Worm (Caenorhabditis elegans) whole organism, L1 larva: ENCODE data around the gene fbxa-81.

Experiments
- C04F5.9 ChIP-seq: sonication (generic microtip); optimal IDR thresholded peaks from 2 replicates; lab custom pipeline; 2016; ENCODE audit warnings: missing genetic modification characterization, missing compliant biosample characterization
- C16A3.4 ChIP-seq: fragments of 150-350 bp; optimal IDR thresholded peaks from 2 replicates; lab custom pipeline; 2014; ENCODE audit warnings: missing biosample characterization, missing genetic modification characterization
- F16B12.6 ChIP-seq: fragments of 150-350 bp; optimal IDR thresholded peaks from 2 replicates; lab custom pipeline; 2014; ENCODE audit warnings: missing biosample characterization, missing genetic modification characterization
- Y116A8C.19 ChIP-seq: sonication (generic microtip); optimal IDR thresholded peaks from 2 replicates; lab custom pipeline; 2016; ENCODE audit warnings: missing compliant biosample characterization, missing genetic modification characterization, borderline replicate concordance
- aha-1 ChIP-seq: fragments of 150-350 bp; optimal IDR thresholded peaks from 2 replicates; lab custom pipeline; 2014; ENCODE audit warnings: missing biosample characterization, missing genetic modification characterization
- alr-1 ChIP-seq: fragments of 200-800 bp; sonication (Bioruptor generic); optimal IDR thresholded peaks from 2 replicates; lab custom pipeline; 2018; ENCODE audit warnings: borderline replicate concordance, mild to moderate bottlenecking, missing genetic modification characterization, missing compliant biosample characterization
- aly-2 ChIP-seq: fragments of 150-350 bp; optimal IDR thresholded peaks from 2 replicates; lab custom pipeline; 2014; ENCODE audit warnings: missing biosample characterization, missing genetic modification characterization
- ama-1 ChIP-seq: fragments of 150-350 bp; optimal IDR thresholded peaks from 2 replicates; lab custom pipeline; 2014
- blmp-1 ChIP-seq: fragments of 150-350 bp; optimal IDR thresholded peaks from 2 replicates; lab custom pipeline; 2014; ENCODE audit warnings: missing biosample characterization, missing genetic modification characterization
- ceh-82 ChIP-seq, 3 experiments: fragments of 150-350 bp in 1 of 3; sonication (generic microtip) in 2 of 3; optimal IDR thresholded peaks; 2 replicates each; lab custom pipeline; 2014 to 2017; ENCODE audit warnings: missing biosample characterization in 3 of 3, missing genetic modification characterization in 3 of 3
- ceh-88 ChIP-seq: fragments of 200-800 bp; sonication (Bioruptor generic); IDR thresholded peaks from 2 replicates; pipeline ENCODE4 v1.3.6; 2022; ENCODE audit warnings: missing genetic modification characterization, missing compliant biosample characterization
- ces-1 ChIP-seq: fragments of 150-350 bp; optimal IDR thresholded peaks from 2 replicates; lab custom pipeline; 2014; ENCODE audit warnings: missing biosample characterization, missing genetic modification reagents, missing genetic modification characterization
- dpl-1 ChIP-seq, 3 experiments: fragments of 150-350 bp in 2 of 3; sonication (generic microtip) in 1 of 3; optimal IDR thresholded peaks; 2 replicates each; lab custom pipeline; 2014 to 2017; ENCODE audit warnings: missing biosample characterization in 3 of 3, missing genetic modification characterization in 3 of 3, missing genetic modification reagents in 3 of 3
- efl-3 ChIP-seq: fragments of 200-800 bp; sonication (Bioruptor generic); optimal IDR thresholded peaks from 2 replicates; lab custom pipeline; 2018; ENCODE audit warnings: mild to moderate bottlenecking, missing genetic modification characterization, missing compliant biosample characterization
- elt-2 ChIP-seq: sonication (generic microtip); optimal IDR thresholded peaks from 2 replicates; lab custom pipeline; 2016; ENCODE audit warnings: missing genetic modification characterization, mild to moderate bottlenecking, inconsistent platforms, missing compliant biosample characterization, missing genetic modification reagents
- elt-3 ChIP-seq, 6 experiments: fragments of 150-350 bp in 1 of 6; sonication (generic microtip); optimal IDR thresholded peaks; 2 replicates each; lab custom pipeline; 2017 to 2018; ENCODE audit warnings: missing biosample characterization in 6 of 6, missing genetic modification characterization in 6 of 6, inconsistent platforms in 1 of 6
- ets-5 ChIP-seq: fragments of 200-800 bp; sonication (Bioruptor generic); IDR thresholded peaks from 2 replicates; pipeline ENCODE4 v1.3.6; 2022; ENCODE audit warnings: missing genetic modification characterization, missing compliant biosample characterization
- grh-1 ChIP-seq: fragments of 200-800 bp; sonication (Bioruptor generic); IDR thresholded peaks from 2 replicates; pipeline ENCODE4 v1.3.6; 2022; ENCODE audit warnings: missing genetic modification reagents, missing genetic modification characterization, missing compliant biosample characterization
- hlh-4 ChIP-seq: sonication (generic microtip); optimal IDR thresholded peaks from 2 replicates; lab custom pipeline; 2016; ENCODE audit warnings: mild to moderate bottlenecking, missing genetic modification characterization, missing compliant biosample characterization
- irx-1 ChIP-seq: sonication (generic microtip); optimal IDR thresholded peaks from 2 replicates; lab custom pipeline; 2016; ENCODE audit warnings: missing genetic modification characterization, missing compliant biosample characterization
- isw-1 ChIP-seq: fragments of 200-800 bp; sonication (Bioruptor generic); IDR thresholded peaks from 2 replicates; pipeline ENCODE4 v1.3.6; 2022; ENCODE audit warnings: missing genetic modification characterization, missing compliant biosample characterization
- jun-1 ChIP-seq: fragments of 150-350 bp; optimal IDR thresholded peaks from 2 replicates; lab custom pipeline; 2014; ENCODE audit warnings: missing biosample characterization, missing genetic modification reagents, missing genetic modification characterization
- lin-14 ChIP-seq: fragments of 200-800 bp; sonication (Bioruptor generic); optimal IDR thresholded peaks from 2 replicates; lab custom pipeline; 2018; ENCODE audit warnings: mild to moderate bottlenecking, missing genetic modification characterization, moderate library complexity, missing compliant biosample characterization
- lin-35 ChIP-seq, 2 experiments: fragments of 150-350 bp; optimal IDR thresholded peaks; 2 replicates each; lab custom pipeline; 2014; ENCODE audit warnings: missing biosample characterization in 2 of 2, missing genetic modification characterization in 2 of 2, missing genetic modification reagents in 2 of 2
- lsy-2 ChIP-seq, 2 experiments: fragments of 150-350 bp; optimal IDR thresholded peaks; 2 replicates each; lab custom pipeline; 2014; ENCODE audit warnings: missing biosample characterization in 2 of 2, missing genetic modification characterization in 2 of 2
- mab-9 ChIP-seq: fragments of 200-800 bp; sonication (Bioruptor generic); IDR thresholded peaks from 2 replicates; pipeline ENCODE4 v1.3.6; 2022; ENCODE audit warnings: missing genetic modification reagents, missing genetic modification characterization, missing compliant biosample characterization
- mef-2 ChIP-seq: fragments of 150-350 bp; optimal IDR thresholded peaks from 2 replicates; lab custom pipeline; 2014; ENCODE audit warnings: missing biosample characterization, missing genetic modification characterization
- mep-1 ChIP-seq: fragments of 150-350 bp; optimal IDR thresholded peaks from 2 replicates; lab custom pipeline; 2014; ENCODE audit warnings: missing biosample characterization, missing genetic modification characterization
- nhr-12 ChIP-seq: sonication (generic microtip); optimal IDR thresholded peaks from 2 replicates; lab custom pipeline; 2017; ENCODE audit warnings: missing biosample characterization, missing genetic modification characterization
- nhr-19 ChIP-seq: fragments of 200-800 bp; sonication (Bioruptor generic); conservative IDR thresholded peaks from 2 replicates; pipeline ENCODE4 v1.3.6; 2022; ENCODE audit warnings: missing genetic modification characterization, missing compliant biosample characterization
- nhr-20 ChIP-seq: sonication (generic microtip); optimal IDR thresholded peaks from 2 replicates; lab custom pipeline; 2016; ENCODE audit warnings: mild to moderate bottlenecking, missing genetic modification characterization, missing compliant biosample characterization
- nhr-237 ChIP-seq: fragments of 150-350 bp; optimal IDR thresholded peaks from 2 replicates; lab custom pipeline; 2014; ENCODE audit warnings: missing biosample characterization, missing genetic modification characterization
- nhr-28 ChIP-seq: fragments of 150-350 bp; optimal IDR thresholded peaks from 2 replicates; lab custom pipeline; 2014; ENCODE audit warnings: missing biosample characterization, missing genetic modification characterization
- nhr-47 ChIP-seq: sonication (generic microtip); optimal IDR thresholded peaks from 2 replicates; lab custom pipeline; 2016; ENCODE audit warnings: mild to moderate bottlenecking, missing genetic modification characterization, moderate library complexity, missing compliant biosample characterization
- nhr-84 ChIP-seq: sonication (generic microtip); optimal IDR thresholded peaks from 2 replicates; lab custom pipeline; 2017; ENCODE audit warnings: missing biosample characterization, missing genetic modification characterization
- nhr-85 ChIP-seq: sonication (generic microtip); peaks from one replicate; lab custom pipeline; 2016; ENCODE audit warnings: missing genetic modification characterization, inconsistent platforms, missing compliant biosample characterization
- nhr-90 ChIP-seq: sonication (generic microtip); optimal IDR thresholded peaks from 2 replicates; lab custom pipeline; 2016; ENCODE audit warnings: mild to moderate bottlenecking, missing genetic modification characterization, missing compliant biosample characterization; ENCODE audit not compliant: poor library complexity
- pqm-1 ChIP-seq: sonication (generic microtip); optimal IDR thresholded peaks from 3 replicates; lab custom pipeline; 2017; ENCODE audit warnings: missing biosample characterization, missing genetic modification characterization
- rnt-1 ChIP-seq: sonication (generic microtip); optimal IDR thresholded peaks from 2 replicates; lab custom pipeline; 2016; ENCODE audit warnings: mild to moderate bottlenecking, missing genetic modification characterization, moderate library complexity, missing compliant biosample characterization
- sptf-1 ChIP-seq: fragments of 150-350 bp; optimal IDR thresholded peaks from 2 replicates; lab custom pipeline; 2014; ENCODE audit warnings: missing biosample characterization, missing genetic modification characterization
- sup-37 ChIP-seq: fragments of 200-800 bp; sonication (Bioruptor generic); optimal IDR thresholded peaks from 2 replicates; lab custom pipeline; 2018; ENCODE audit warnings: mild to moderate bottlenecking, missing genetic modification characterization, missing compliant biosample characterization
- tbx-2 ChIP-seq: sonication (generic microtip); optimal IDR thresholded peaks from 2 replicates; lab custom pipeline; 2016; ENCODE audit warnings: missing genetic modification characterization, missing compliant biosample characterization
- tlp-1 ChIP-seq: fragments of 150-350 bp; optimal IDR thresholded peaks from 2 replicates; lab custom pipeline; 2014; ENCODE audit warnings: missing biosample characterization, missing genetic modification characterization
- unc-86 ChIP-seq: sonication (generic microtip); optimal IDR thresholded peaks from 2 replicates; lab custom pipeline; 2016; ENCODE audit warnings: missing genetic modification characterization, missing compliant biosample characterization
- unc-98 ChIP-seq: fragments of 200-800 bp; sonication (Bioruptor generic); IDR thresholded peaks from 2 replicates; pipeline ENCODE4 v1.3.6; 2022; ENCODE audit warnings: missing genetic modification characterization, missing compliant biosample characterization
- vab-15 ChIP-seq: sonication (generic microtip); optimal IDR thresholded peaks from 2 replicates; lab custom pipeline; 2017; ENCODE audit warnings: missing genotype, mild to moderate bottlenecking, missing genetic modification characterization, missing compliant biosample characterization
- xbp-1 ChIP-seq: sonication (generic microtip); optimal IDR thresholded peaks from 2 replicates; lab custom pipeline; 2016; ENCODE audit warnings: missing genetic modification characterization, missing compliant biosample characterization

fbxa-81 gene

ce11 chrX:14502116-14502587 is 39.7 kb downstream of the fbxa-81 start (continued):
- TF ChIP-seq ces-1 (GFP tag; lab: Kevin White, UChicago) (no peak), irx-1 (tag; lab: Kevin White, UChicago) (peak; percentile 69), sptf-1 (tag; lab: Kevin White, UChicago) (no peak), nhr-47 (peak; percentile 63), mab-9 (GFP tag; lab: Robert Waterston, UW) (0 out of 2 replicates have a peak, but pooled peaks have one; percentile 17), nhr-28 (no peak), lin-35 (GFP tag; optimal IDR thresholded peaks at IDR 0.05; lab: Kevin White, UChicago) (peak in 1 of 2 experiments; percentile 83), nhr-19 (GFP tag; lab: Robert Waterston, UW) (peak; percentile 74), efl-3 (GFP tag; lab: Kevin White, UChicago) (no peak), C16A3.4 (tag; lab: Kevin White, UChicago) (peak; percentile 27), aly-2 (tag; lab: Kevin White, UChicago) (no peak), nhr-90 (peak; percentile 86), nhr-237 (tag; lab: Kevin White, UChicago) (no peak), Y116A8C.19 (tag; lab: Kevin White, UChicago) (no peak), blmp-1 (tag; lab: Kevin White, UChicago) (peak; percentile 60), tlp-1 (peak; percentile 80), lin-14 (GFP tag; lab: Kevin White, UChicago) (peak; percentile 76), elt-3 (tag; optimal IDR thresholded peaks at IDR 0.05; lab: Kevin White, UChicago) (peak in 5 of 6 experiments; percentile 2 to 93 (median 49)), elt-2 (tag; lab: Kevin White, UChicago) (peak; percentile 96), rnt-1 (tag; lab: Kevin White, UChicago) (peak; percentile 10), ceh-82 (tag; optimal IDR thresholded peaks at IDR 0.05; lab: Kevin White, UChicago) (no peak), mef-2 (tag; lab: Kevin White, UChicago) (no peak), mep-1 (tag; lab: Kevin White, UChicago) (peak; percentile 56), sup-37 (GFP tag; lab: Kevin White, UChicago) (no peak), dpl-1 (GFP tag; optimal IDR thresholded peaks at IDR 0.05; lab: Kevin White, UChicago) (peak in 2 of 3 experiments; percentile 8 to 14)
- TF ChIP-seq, all 84 proteins: peak for 31

ce11 chrX:14500422-14501058 is 41.4 kb downstream of the fbxa-81 start:
- TF ChIP-seq jun-1 (tag; lab: Kevin White, UChicago), result no peak
- no peak for TF ChIP-seq ceh-88 (GFP tag; lab: Robert Waterston, UW)
- TF ChIP-seq dpl-1 (GFP tag; optimal IDR thresholded peaks at IDR 0.05; lab: Kevin White, UChicago), result no peak
- no peak for TF ChIP-seq unc-86 (tag; lab: Kevin White, UChicago)
- no peak for TF ChIP-seq mab-9 (GFP tag; lab: Robert Waterston, UW)
- peak in 1 of 2 experiments; percentile 10 for TF ChIP-seq lsy-2 (tag; optimal IDR thresholded peaks at IDR 0.05; lab: Kevin White, UChicago)
- TF ChIP-seq nhr-90, result peak; percentile 54
- no peak for TF ChIP-seq vab-15 (tag; lab: Kevin White, UChicago)
- TF ChIP-seq ceh-82 (tag; optimal IDR thresholded peaks at IDR 0.05; lab: Kevin White, UChicago), result no peak
- no peak for TF ChIP-seq alr-1 (tag; lab: Kevin White, UChicago)
- no peak for TF ChIP-seq aha-1 (tag; lab: Kevin White, UChicago)
- peak; percentile 45 for TF ChIP-seq nhr-47
- TF ChIP-seq elt-3 (tag; optimal IDR thresholded peaks at IDR 0.05; lab: Kevin White, UChicago), result peak in 4 of 6 experiments; percentile 8 to 39 (median 14)
- TF ChIP-seq nhr-12 (tag; lab: Kevin White, UChicago), result no peak
- TF ChIP-seq blmp-1 (tag; lab: Kevin White, UChicago), result peak; percentile 76
- TF ChIP-seq grh-1 (GFP tag; lab: Robert Waterston, UW), result peak; percentile 96
- peak; percentile 98 for TF ChIP-seq nhr-85
- TF ChIP-seq rnt-1 (tag; lab: Kevin White, UChicago), result peak; percentile 46
- TF ChIP-seq hlh-4 (tag; lab: Kevin White, UChicago), result no peak
- no peak for TF ChIP-seq tbx-2 (tag; lab: Kevin White, UChicago)
- no peak for TF ChIP-seq nhr-237 (tag; lab: Kevin White, UChicago)
- no peak for TF ChIP-seq pqm-1
- no peak for TF ChIP-seq isw-1
- TF ChIP-seq aly-2 (tag; lab: Kevin White, UChicago), result no peak
- TF ChIP-seq nhr-19 (GFP tag; lab: Robert Waterston, UW), result peak; percentile 7; the same call in 1 of the 2 replicates
- TF ChIP-seq ets-5 (GFP tag; lab: Robert Waterston, UW), result no peak
- TF ChIP-seq elt-2 (tag; lab: Kevin White, UChicago), result peak; percentile 95
- no peak for TF ChIP-seq C04F5.9 (tag; lab: Kevin White, UChicago)
- TF ChIP-seq Y116A8C.19 (tag; lab: Kevin White, UChicago), result no peak
- no peak for TF ChIP-seq nhr-84 (tag; lab: Kevin White, UChicago)
- no peak for TF ChIP-seq F16B12.6 (tag; lab: Kevin White, UChicago)
- TF ChIP-seq unc-98, result no peak
- TF ChIP-seq efl-3 (GFP tag; lab: Kevin White, UChicago), result peak; percentile 62
- TF ChIP-seq lin-35 (GFP tag; optimal IDR thresholded peaks at IDR 0.05; lab: Kevin White, UChicago), result peak; percentile 8 to 31
- TF ChIP-seq nhr-20, result peak; percentile 72
- peak; percentile 70 for TF ChIP-seq lin-14 (GFP tag; lab: Kevin White, UChicago)
- TF ChIP-seq ama-1 (lab: Kevin White, UChicago), result no peak
- TF ChIP-seq xbp-1 (tag; lab: Kevin White, UChicago), result no peak
